Fruit fly (Drosophila melanogaster) S2 (cell line): ENCODE measurements around the gene Ir100a.

Experiments used
- CG8478 ChIP-seq: fragments of >200 bp; optimal IDR thresholded peaks from 2 replicates; lab custom pipeline; 2018
- CTCF ChIP-seq, 2 experiments: fragments of >200 bp; optimal IDR thresholded peaks; 2 replicates each; lab custom pipeline; 2018

- TF ChIP-seq CG8478 (no peak), CTCF (optimal IDR thresholded peaks at IDR 0.05; lab: Kevin White, UChicago) (no peak)
Measured at dm6 chr3R:31809622-31810021, 8.9 kb downstream of the Ir100a start.
